Worm (Caenorhabditis elegans) whole organism, L4/young adult: ENCODE measurements around the gene C29E4.9.

Experiments
- W03F9.2 ChIP-seq: fragments of 150-350 bp; optimal IDR thresholded peaks from 2 replicates; lab custom pipeline; 2014; ENCODE audit warnings: missing biosample characterization, missing genetic modification characterization
- dao-5 ChIP-seq: sonication (generic microtip); optimal IDR thresholded peaks from 2 replicates; lab custom pipeline; 2016; ENCODE audit warnings: missing genotype, missing genetic modification characterization, moderate library complexity, missing compliant biosample characterization
- him-1 ChIP-seq: sonication (generic microtip); optimal IDR thresholded peaks from 2 replicates; lab custom pipeline; 2016; ENCODE audit warnings: missing genotype, missing genetic modification reagents, missing genetic modification characterization, missing compliant biosample characterization

DNA sequence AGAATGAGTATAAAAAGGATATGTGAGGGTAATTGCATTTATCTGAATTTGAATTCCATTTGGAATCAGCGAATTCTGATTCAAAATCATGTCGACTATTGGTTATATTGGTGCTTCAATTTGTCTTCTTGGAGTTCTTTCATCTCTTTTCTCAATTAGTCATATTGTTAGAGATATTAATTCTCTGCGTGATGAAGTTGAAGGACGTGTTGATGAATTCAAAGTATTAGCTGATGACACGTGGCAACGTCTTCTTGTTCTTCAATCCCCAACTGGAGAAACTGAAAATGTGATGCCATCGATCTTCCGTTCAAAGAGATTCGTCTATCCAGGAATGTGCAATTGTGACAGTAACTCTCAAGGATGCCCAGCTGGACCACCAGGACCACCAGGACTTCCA, 8.1 kb downstream of the C29E4.9 start, which contains the start of gene col-90:
- no peak for TF ChIP-seq W03F9.2 (tag; lab: Kevin White, UChicago)
- TF ChIP-seq him-1 (tag; lab: Kevin White, UChicago) = no peak
- TF ChIP-seq dao-5 = no peak
